Worm (Caenorhabditis elegans) whole organism, L4/young adult: Measurements from ENCODE around the gene nhr-86.

Source experiments
- W03F9.2 ChIP-seq: fragments of 150-350 bp; optimal IDR thresholded peaks from 2 replicates; lab custom pipeline; 2014; ENCODE audit warnings: missing biosample characterization, missing genetic modification characterization
- dao-5 ChIP-seq: sonication (generic microtip); optimal IDR thresholded peaks from 2 replicates; lab custom pipeline; 2016; ENCODE audit warnings: missing genotype, missing genetic modification characterization, moderate library complexity, missing compliant biosample characterization
- him-1 ChIP-seq: sonication (generic microtip); optimal IDR thresholded peaks from 2 replicates; lab custom pipeline; 2016; ENCODE audit warnings: missing genotype, missing genetic modification reagents, missing genetic modification characterization, missing compliant biosample characterization

DNA sequence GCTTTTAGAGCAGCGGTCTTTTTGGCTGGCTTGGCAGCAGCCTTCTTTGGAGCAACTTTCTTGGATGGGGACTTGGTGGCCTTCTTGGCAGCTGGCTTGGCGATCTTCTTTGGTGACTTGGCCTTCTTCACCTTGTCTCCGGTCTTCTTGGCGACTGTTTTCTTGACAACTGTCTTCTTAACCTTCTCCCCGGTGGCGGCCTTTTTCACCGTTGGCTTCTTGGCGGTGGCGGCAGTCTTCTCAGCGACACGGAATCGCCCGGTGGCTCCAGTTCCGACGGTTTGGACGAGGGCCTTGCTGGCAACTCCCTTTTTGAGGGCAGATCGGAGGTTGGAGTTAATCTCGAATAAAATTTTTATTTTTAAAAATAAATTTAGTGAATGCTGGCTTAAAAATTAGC is 36.0 kb downstream of the nhr-86 start:
- no peak for TF ChIP-seq him-1 (tag; lab: Kevin White, UChicago)
- no peak for TF ChIP-seq dao-5
- TF ChIP-seq W03F9.2 (tag; lab: Kevin White, UChicago), result no peak
